Worm (Caenorhabditis elegans) whole organism, early embryonic: ENCODE measurements around the gene F58E6.6.

Source experiments
- ama-1 ChIP-seq: fragments of 150-350 bp; optimal IDR thresholded peaks from 2 replicates; lab custom pipeline; 2014
- pes-1 ChIP-seq: fragments of 200-800 bp; sonication (Bioruptor generic); IDR thresholded peaks from 2 replicates; pipeline ENCODE4 v1.3.6; 2022; ENCODE audit warnings: missing genetic modification reagents, missing genetic modification characterization, missing compliant biosample characterization

DNA sequence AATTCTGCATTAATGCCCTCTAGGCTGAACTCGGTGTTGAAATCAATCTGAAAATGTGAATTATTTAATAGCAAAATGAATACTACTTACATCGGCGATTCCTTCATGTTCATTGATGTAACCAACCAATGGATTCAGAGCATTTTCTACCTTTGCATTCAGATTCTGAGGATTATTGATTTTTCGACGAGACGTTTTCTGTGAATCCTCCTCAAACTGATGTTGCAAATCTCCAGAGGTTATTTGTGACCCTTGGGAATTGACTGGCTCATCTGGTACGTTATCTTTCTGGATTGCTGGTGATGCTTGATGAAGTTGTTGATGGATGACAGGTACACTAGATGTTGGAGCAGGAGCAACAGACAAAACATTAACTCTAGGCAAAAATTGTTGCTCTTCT lies 29.2 kb upstream of the F58E6.6 start:
- no peak for TF ChIP-seq pes-1
- TF ChIP-seq ama-1 (lab: Kevin White, UChicago), result no peak
